Fruit fly (Drosophila melanogaster): ENCODE results near the gene Mur89F.

dm6 chr3R:17115668-17116067, 86.3 kb downstream of the Mur89F start:
- TF ChIP-seq Deaf1 (tag; optimal IDR thresholded peaks at IDR 0.05) (no peak), p53 (GFP tag; optimal IDR thresholded peaks at IDR 0.05) (no peak), phol (tag; optimal IDR thresholded peaks at IDR 0.05) (no peak), slbo (GFP tag; IDR thresholded peaks at IDR 0.05) (no peak), pan (optimal IDR thresholded peaks at IDR 0.05) (no peak), pan (GFP tag; optimal IDR thresholded peaks at IDR 0.05 in 1 of 2, IDR thresholded peaks at IDR 0.05 in 1 of 2) (no peak), nau (GFP tag; optimal IDR thresholded peaks at IDR 0.05) (peak; percentile 35), C15 (GFP tag; IDR thresholded peaks at IDR 0.05) (no peak), CG17328 (GFP tag; IDR thresholded peaks at IDR 0.05) (no peak), bowl (GFP tag; IDR thresholded peaks at IDR 0.05) (no peak), bbx (GFP tag; IDR thresholded peaks at IDR 0.05; ENCODE audit: partially characterized antibody) (no peak), CG18619 (GFP tag; optimal IDR thresholded peaks at IDR 0.05) (peak; percentile 18), ewg (GFP tag; optimal IDR thresholded peaks at IDR 0.05) (no peak)
